Worm (Caenorhabditis elegans) whole organism, early embryonic: ENCODE measurements around the gene Y26E6A.2.

ENCODE experiments used
- B0310.2 ChIP-seq: sonication (generic microtip); optimal IDR thresholded peaks from 2 replicates; lab custom pipeline; 2016; ENCODE audit warnings: mild to moderate bottlenecking, missing genetic modification characterization, missing compliant biosample characterization
- F13C5.2 ChIP-seq: sonication (generic microtip); optimal IDR thresholded peaks from 2 replicates; lab custom pipeline; 2017; ENCODE audit warnings: mild to moderate bottlenecking, missing genetic modification characterization, inconsistent platforms, missing compliant biosample characterization
- aly-1 ChIP-seq: sonication (generic microtip); optimal IDR thresholded peaks from 2 replicates; lab custom pipeline; 2016; ENCODE audit warnings: missing genetic modification characterization, missing compliant biosample characterization
- ama-1 ChIP-seq: fragments of 150-350 bp; optimal IDR thresholded peaks from 2 replicates; lab custom pipeline; 2014
- ceh-13 ChIP-seq: fragments of 200-800 bp; sonication (Bioruptor generic); optimal IDR thresholded peaks from 2 replicates; lab custom pipeline; 2018; ENCODE audit warnings: mild to moderate bottlenecking, missing genetic modification characterization, missing compliant biosample characterization
- ceh-36 ChIP-seq: sonication (generic microtip); optimal IDR thresholded peaks from 2 replicates; lab custom pipeline; 2016; ENCODE audit warnings: missing genetic modification characterization, inconsistent platforms, missing compliant biosample characterization
- ets-7 ChIP-seq: sonication (generic microtip); optimal IDR thresholded peaks from 2 replicates; lab custom pipeline; 2016; ENCODE audit warnings: missing genotype, missing genetic modification characterization, missing compliant biosample characterization
- flt-1 ChIP-seq: fragments of 200-800 bp; sonication (Bioruptor generic); IDR thresholded peaks from 2 replicates; pipeline ENCODE4 v1.3.6; 2022; ENCODE audit warnings: missing genetic modification characterization, missing compliant biosample characterization
- hmbx-1 ChIP-seq: sonication (generic microtip); optimal IDR thresholded peaks from 2 replicates; lab custom pipeline; 2016; ENCODE audit warnings: mild to moderate bottlenecking, missing genetic modification characterization, missing compliant biosample characterization
- hmg-4 ChIP-seq: fragments of 200-800 bp; sonication (Bioruptor generic); optimal IDR thresholded peaks from 2 replicates; lab custom pipeline; 2018; ENCODE audit warnings: mild to moderate bottlenecking, missing genetic modification characterization, missing compliant biosample characterization
- hnd-1 ChIP-seq: sonication (generic microtip); optimal IDR thresholded peaks from 2 replicates; lab custom pipeline; 2016; ENCODE audit warnings: missing genetic modification characterization, missing compliant biosample characterization
- pes-1 ChIP-seq: fragments of 200-800 bp; sonication (Bioruptor generic); IDR thresholded peaks from 2 replicates; pipeline ENCODE4 v1.3.6; 2022; ENCODE audit warnings: missing genetic modification reagents, missing genetic modification characterization, missing compliant biosample characterization
- scrt-1 ChIP-seq: fragments of 200-800 bp; sonication (Bioruptor generic); IDR thresholded peaks from 2 replicates; pipeline ENCODE4 v1.3.6; 2022; ENCODE audit warnings: missing genetic modification characterization, missing compliant biosample characterization
- sea-1 ChIP-seq: fragments of 200-800 bp; sonication (Bioruptor generic); conservative IDR thresholded peaks from 2 replicates; pipeline ENCODE4 v1.3.6; 2022; ENCODE audit warnings: missing genetic modification characterization, missing compliant biosample characterization
- tbx-11 ChIP-seq: fragments of 200-800 bp; sonication (Bioruptor generic); IDR thresholded peaks from 2 replicates; pipeline ENCODE4 v1.3.6; 2022; ENCODE audit warnings: missing genetic modification characterization, missing compliant biosample characterization
- tbx-37 ChIP-seq: fragments of 200-800 bp; sonication (Bioruptor generic); conservative IDR thresholded peaks from 2 replicates; pipeline ENCODE4 v1.3.6; 2022; ENCODE audit warnings: missing genetic modification reagents, missing genetic modification characterization, missing compliant biosample characterization
- tra-4 ChIP-seq: sonication (generic microtip); optimal IDR thresholded peaks from 2 replicates; lab custom pipeline; 2017; ENCODE audit warnings: missing genetic modification characterization, missing compliant biosample characterization

Gene Y26E6A.2

ce11 chrX:13940287-13940686, 26.1 kb upstream of the Y26E6A.2 start:
- TF ChIP-seq sea-1 (GFP tag; lab: Robert Waterston, UW): no peak
- no peak for TF ChIP-seq F13C5.2 (tag; lab: Kevin White, UChicago)
- TF ChIP-seq hmbx-1: no peak
- no peak for TF ChIP-seq ceh-13 (GFP tag; lab: Kevin White, UChicago)
- no peak for TF ChIP-seq hnd-1
- TF ChIP-seq ama-1 (lab: Kevin White, UChicago): no peak
- no peak for TF ChIP-seq flt-1 (GFP tag; lab: Robert Waterston, UW)
- no peak for TF ChIP-seq tra-4
- no peak for TF ChIP-seq scrt-1 (GFP tag; lab: Robert Waterston, UW)
- TF ChIP-seq tbx-11: no peak
- TF ChIP-seq hmg-4: no peak

ce11 chrX:13939388-13939787, 25.2 kb upstream of the Y26E6A.2 start:
- TF ChIP-seq ama-1 (lab: Kevin White, UChicago) (no peak), F13C5.2 (tag; lab: Kevin White, UChicago) (no peak), hmg-4 (no peak), flt-1 (GFP tag; lab: Robert Waterston, UW) (no peak), B0310.2 (no peak), ceh-36 (tag; lab: Kevin White, UChicago) (no peak), ets-7 (no peak), tbx-37 (no peak), ceh-13 (GFP tag; lab: Kevin White, UChicago) (no peak), sea-1 (GFP tag; lab: Robert Waterston, UW) (no peak), tra-4 (no peak), scrt-1 (GFP tag; lab: Robert Waterston, UW) (no peak), aly-1 (no peak), hmbx-1 (no peak), hnd-1 (no peak), tbx-11 (no peak), pes-1 (GFP tag; lab: Robert Waterston, UW) (no peak)

ce11 chrX:13937910-13938309, 23.7 kb upstream of the Y26E6A.2 start:
- TF ChIP-seq sea-1 (GFP tag; lab: Robert Waterston, UW) (no peak), flt-1 (GFP tag; lab: Robert Waterston, UW) (no peak), F13C5.2 (tag; lab: Kevin White, UChicago) (no peak), hnd-1 (no peak), tbx-11 (no peak), tbx-37 (no peak), scrt-1 (GFP tag; lab: Robert Waterston, UW) (no peak), pes-1 (GFP tag; lab: Robert Waterston, UW) (no peak), ama-1 (lab: Kevin White, UChicago) (no peak)

- TF ChIP-seq flt-1 (GFP tag; lab: Robert Waterston, UW) (no peak), hnd-1 (no peak), tra-4 (no peak), tbx-37 (no peak), sea-1 (GFP tag; lab: Robert Waterston, UW) (no peak), scrt-1 (GFP tag; lab: Robert Waterston, UW) (no peak), F13C5.2 (tag; lab: Kevin White, UChicago) (no peak), hmg-4 (no peak), ama-1 (lab: Kevin White, UChicago) (no peak), ets-7 (no peak), tbx-11 (no peak), ceh-13 (GFP tag; lab: Kevin White, UChicago) (no peak), ceh-36 (tag; lab: Kevin White, UChicago) (no peak), aly-1 (no peak), B0310.2 (no peak)
These were observed 23.2 kb upstream of the Y26E6A.2 start for ce11 chrX:13937350-13937749.

ce11 chrX:13936719-13937118, 22.5 kb upstream of the Y26E6A.2 start:
- no peak for TF ChIP-seq hmg-4
- no peak for TF ChIP-seq ceh-36 (tag; lab: Kevin White, UChicago)
- no peak for TF ChIP-seq pes-1 (GFP tag; lab: Robert Waterston, UW)
- no peak for TF ChIP-seq aly-1
- no peak for TF ChIP-seq tra-4
- TF ChIP-seq B0310.2: no peak
- no peak for TF ChIP-seq ceh-13 (GFP tag; lab: Kevin White, UChicago)
- TF ChIP-seq F13C5.2 (tag; lab: Kevin White, UChicago): no peak
- TF ChIP-seq flt-1 (GFP tag; lab: Robert Waterston, UW): no peak
- TF ChIP-seq ets-7: no peak
- TF ChIP-seq tbx-11: no peak
- no peak for TF ChIP-seq sea-1 (GFP tag; lab: Robert Waterston, UW)

ce11 chrX:13934574-13934973, 20.4 kb upstream of the Y26E6A.2 start, which contains the start of gene elt-3:
Gene elt-3, plus strand, starts transcription at chrX:13934874.
- TF ChIP-seq tbx-11 (no peak), ama-1 (lab: Kevin White, UChicago) (no peak), flt-1 (GFP tag; lab: Robert Waterston, UW) (no peak), hnd-1 (no peak)

ce11 chrX:13929534-13929933, 15.3 kb upstream of the Y26E6A.2 start, which contains the start of gene meg-1:
Gene meg-1, minus strand, starts transcription at chrX:13929634.
- TF ChIP-seq F13C5.2 (tag; lab: Kevin White, UChicago) (no peak), sea-1 (GFP tag; lab: Robert Waterston, UW) (no peak), tbx-11 (no peak), flt-1 (GFP tag; lab: Robert Waterston, UW) (no peak), ets-7 (no peak), ceh-36 (tag; lab: Kevin White, UChicago) (no peak), hmbx-1 (no peak), hmg-4 (no peak), B0310.2 (no peak), tbx-37 (no peak), ceh-13 (GFP tag; lab: Kevin White, UChicago) (no peak), hnd-1 (no peak)

- TF ChIP-seq flt-1 (GFP tag; lab: Robert Waterston, UW): no peak
- no peak for TF ChIP-seq hnd-1
- TF ChIP-seq ceh-36 (tag; lab: Kevin White, UChicago): no peak
- TF ChIP-seq F13C5.2 (tag; lab: Kevin White, UChicago): no peak
- TF ChIP-seq tra-4: no peak
- TF ChIP-seq tbx-11: no peak
- no peak for TF ChIP-seq ceh-13 (GFP tag; lab: Kevin White, UChicago)
- TF ChIP-seq ama-1 (lab: Kevin White, UChicago): no peak
- TF ChIP-seq sea-1 (GFP tag; lab: Robert Waterston, UW): no peak
These were observed 14.3 kb upstream of the Y26E6A.2 start for ce11 chrX:13928532-13928931.
